Worm (Caenorhabditis elegans) whole organism, L1 larva: ENCODE data around the gene clec-24.
A peak's percentile ranks its signal among the peaks of the same experiment; 100 is the strongest.

Experiments used
- C34B4.2 ChIP-seq: sonication (generic microtip); optimal IDR thresholded peaks from 2 replicates; lab custom pipeline; 2017; ENCODE audit warnings: mild to moderate bottlenecking, missing genetic modification characterization, missing compliant biosample characterization
- F16B12.6 ChIP-seq: fragments of 150-350 bp; optimal IDR thresholded peaks from 2 replicates; lab custom pipeline; 2014; ENCODE audit warnings: missing biosample characterization, missing genetic modification characterization
- aha-1 ChIP-seq: fragments of 150-350 bp; optimal IDR thresholded peaks from 2 replicates; lab custom pipeline; 2014; ENCODE audit warnings: missing biosample characterization, missing genetic modification characterization
- ama-1 ChIP-seq: fragments of 150-350 bp; optimal IDR thresholded peaks from 2 replicates; lab custom pipeline; 2014
- ceh-63 ChIP-seq: fragments of 200-800 bp; sonication (Bioruptor generic); optimal IDR thresholded peaks from 2 replicates; lab custom pipeline; 2018; ENCODE audit warnings: mild to moderate bottlenecking, missing genetic modification characterization, missing compliant biosample characterization
- ceh-88 ChIP-seq: fragments of 200-800 bp; sonication (Bioruptor generic); IDR thresholded peaks from 2 replicates; pipeline ENCODE4 v1.3.6; 2022; ENCODE audit warnings: missing genetic modification characterization, missing compliant biosample characterization
- ceh-90 ChIP-seq: sonication (generic microtip); optimal IDR thresholded peaks from 2 replicates; lab custom pipeline; 2016; ENCODE audit warnings: missing genetic modification characterization, missing compliant biosample characterization
- ces-1 ChIP-seq: fragments of 150-350 bp; optimal IDR thresholded peaks from 2 replicates; lab custom pipeline; 2014; ENCODE audit warnings: missing biosample characterization, missing genetic modification reagents, missing genetic modification characterization
- efl-3 ChIP-seq: fragments of 200-800 bp; sonication (Bioruptor generic); optimal IDR thresholded peaks from 2 replicates; lab custom pipeline; 2018; ENCODE audit warnings: mild to moderate bottlenecking, missing genetic modification characterization, missing compliant biosample characterization
- egl-13 ChIP-seq: sonication (generic microtip); optimal IDR thresholded peaks from 2 replicates; lab custom pipeline; 2016; ENCODE audit warnings: missing genotype, missing genetic modification reagents, missing genetic modification characterization, missing compliant biosample characterization
- fkh-4 ChIP-seq: sonication (generic microtip); optimal IDR thresholded peaks from 2 replicates; lab custom pipeline; 2016; ENCODE audit warnings: missing compliant biosample characterization, missing genetic modification characterization, borderline replicate concordance
- fkh-8 ChIP-seq: sonication (generic microtip); optimal IDR thresholded peaks from 2 replicates; lab custom pipeline; 2016; ENCODE audit warnings: mild to moderate bottlenecking, missing genetic modification characterization, missing compliant biosample characterization
- fos-1 ChIP-seq: fragments of 150-350 bp; optimal IDR thresholded peaks from 2 replicates; lab custom pipeline; 2014; ENCODE audit warnings: missing biosample characterization, missing genetic modification characterization
- hpl-2 ChIP-seq: fragments of 150-350 bp; optimal IDR thresholded peaks from 2 replicates; lab custom pipeline; 2014; ENCODE audit warnings: missing biosample characterization, missing genetic modification reagents, missing genetic modification characterization
- lin-15B ChIP-seq: fragments of 150-350 bp; sonication (generic microtip); optimal IDR thresholded peaks from 3 replicates; lab custom pipeline; 2014; ENCODE audit warnings: missing biosample characterization, missing genetic modification characterization
- lin-35 ChIP-seq, 2 experiments: fragments of 150-350 bp; optimal IDR thresholded peaks; 2 replicates each; lab custom pipeline; 2014; ENCODE audit warnings: missing biosample characterization in 2 of 2, missing genetic modification characterization in 2 of 2, missing genetic modification reagents in 2 of 2
- mab-9 ChIP-seq: fragments of 200-800 bp; sonication (Bioruptor generic); IDR thresholded peaks from 2 replicates; pipeline ENCODE4 v1.3.6; 2022; ENCODE audit warnings: missing genetic modification reagents, missing genetic modification characterization, missing compliant biosample characterization
- mdl-1 ChIP-seq, 2 experiments: fragments of 150-350 bp; optimal IDR thresholded peaks; 2 replicates each; lab custom pipeline; 2014 to 2017; ENCODE audit warnings: missing biosample characterization in 2 of 2, missing genetic modification characterization in 2 of 2, inconsistent platforms in 1 of 2
- mep-1 ChIP-seq: fragments of 150-350 bp; optimal IDR thresholded peaks from 2 replicates; lab custom pipeline; 2014; ENCODE audit warnings: missing biosample characterization, missing genetic modification characterization
- nhr-19 ChIP-seq: fragments of 200-800 bp; sonication (Bioruptor generic); conservative IDR thresholded peaks from 2 replicates; pipeline ENCODE4 v1.3.6; 2022; ENCODE audit warnings: missing genetic modification characterization, missing compliant biosample characterization
- nhr-20 ChIP-seq: sonication (generic microtip); optimal IDR thresholded peaks from 2 replicates; lab custom pipeline; 2016; ENCODE audit warnings: mild to moderate bottlenecking, missing genetic modification characterization, missing compliant biosample characterization
- nhr-71 ChIP-seq: sonication (generic microtip); optimal IDR thresholded peaks from 2 replicates; lab custom pipeline; 2016; ENCODE audit warnings: mild to moderate bottlenecking, missing genetic modification characterization, moderate library complexity, missing compliant biosample characterization
- nhr-77 ChIP-seq: fragments of 150-350 bp; optimal IDR thresholded peaks from 2 replicates; lab custom pipeline; 2014; ENCODE audit warnings: missing biosample characterization, missing genetic modification characterization
- nhr-90 ChIP-seq: sonication (generic microtip); optimal IDR thresholded peaks from 2 replicates; lab custom pipeline; 2016; ENCODE audit warnings: mild to moderate bottlenecking, missing genetic modification characterization, missing compliant biosample characterization; ENCODE audit not compliant: poor library complexity
- pax-3 ChIP-seq: fragments of 200-800 bp; sonication (Bioruptor generic); optimal IDR thresholded peaks from 2 replicates; lab custom pipeline; 2018; ENCODE audit warnings: mild to moderate bottlenecking, missing genetic modification characterization, moderate library complexity, missing compliant biosample characterization
- snu-23 ChIP-seq: sonication (generic microtip); optimal IDR thresholded peaks from 2 replicates; lab custom pipeline; 2016; ENCODE audit warnings: missing genetic modification characterization, missing compliant biosample characterization
- sptf-1 ChIP-seq: fragments of 150-350 bp; optimal IDR thresholded peaks from 2 replicates; lab custom pipeline; 2014; ENCODE audit warnings: missing biosample characterization, missing genetic modification characterization
- swsn-7 ChIP-seq: sonication (generic microtip); optimal IDR thresholded peaks from 2 replicates; lab custom pipeline; 2016; ENCODE audit warnings: missing genetic modification characterization, missing compliant biosample characterization
- tlp-1 ChIP-seq: fragments of 150-350 bp; optimal IDR thresholded peaks from 2 replicates; lab custom pipeline; 2014; ENCODE audit warnings: missing biosample characterization, missing genetic modification characterization
- unc-86 ChIP-seq: sonication (generic microtip); optimal IDR thresholded peaks from 2 replicates; lab custom pipeline; 2016; ENCODE audit warnings: missing genetic modification characterization, missing compliant biosample characterization
- unc-98 ChIP-seq: fragments of 200-800 bp; sonication (Bioruptor generic); IDR thresholded peaks from 2 replicates; pipeline ENCODE4 v1.3.6; 2022; ENCODE audit warnings: missing genetic modification characterization, missing compliant biosample characterization
- zag-1 ChIP-seq: fragments of 150-350 bp; optimal IDR thresholded peaks from 2 replicates; lab custom pipeline; 2014; ENCODE audit warnings: missing biosample characterization, missing genetic modification characterization
- zip-4 ChIP-seq: fragments of 200-800 bp; sonication (Bioruptor generic); optimal IDR thresholded peaks from 2 replicates; lab custom pipeline; 2018; ENCODE audit warnings: mild to moderate bottlenecking, missing genetic modification characterization, moderate library complexity, missing compliant biosample characterization

clec-24 gene

ce11 chrV:16880679-16881078 is 18.9 kb downstream of the clec-24 start, which contains the start of gene F09C6.14 (continued):
- TF ChIP-seq nhr-90 = no peak

ce11 chrV:16882260-16882918 is 20.6 kb downstream of the clec-24 start, which contains the start of the genes F09C6.11 and F09C6.12:
Gene F09C6.11, minus strand, starts transcription at chrV:16882310.
Gene F09C6.12, plus strand, starts transcription at chrV:16882868.
- TF ChIP-seq egl-13 (tag; lab: Kevin White, UChicago) (no peak), nhr-77 (tag; lab: Kevin White, UChicago) (peak; percentile 8), nhr-20 (tag; lab: Kevin White, UChicago) (peak; percentile 47), ceh-63 (no peak), nhr-71 (tag; lab: Kevin White, UChicago) (no peak), sptf-1 (no peak), ceh-88 (GFP tag; lab: Robert Waterston, UW) (no peak), nhr-19 (GFP tag; lab: Robert Waterston, UW) (no peak), hpl-2 (GFP tag; lab: Kevin White, UChicago) (no peak)

- TF ChIP-seq unc-98 (GFP tag; lab: Robert Waterston, UW) (no peak), F16B12.6 (tag; lab: Kevin White, UChicago) (no peak), C34B4.2 (no peak), zag-1 (tag; lab: Kevin White, UChicago) (no peak), aha-1 (tag; lab: Kevin White, UChicago) (no peak), lin-35 (GFP tag; optimal IDR thresholded peaks at IDR 0.05; lab: Kevin White, UChicago) (no peak), lin-15B (no peak), mab-9 (GFP tag; lab: Robert Waterston, UW) (no peak), mdl-1 (tag; optimal IDR thresholded peaks at IDR 0.05; lab: Kevin White, UChicago) (no peak), snu-23 (GFP tag; lab: Kevin White, UChicago) (no peak), mep-1 (tag; lab: Kevin White, UChicago) (no peak), ama-1 (lab: Kevin White, UChicago) (no peak), unc-86 (tag; lab: Kevin White, UChicago) (no peak), ces-1 (no peak), fkh-8 (tag; lab: Kevin White, UChicago) (no peak), ceh-88 (GFP tag; lab: Robert Waterston, UW) (no peak), sptf-1 (no peak), zip-4 (GFP tag; lab: Kevin White, UChicago) (no peak)
- TF ChIP-seq, all 84 proteins: peak for 0
These were observed 22.9 kb downstream of the clec-24 start, which contains the start of gene F09C6.13 for ce11 chrV:16884744-16885143. Gene F09C6.13, plus strand, starts transcription at chrV:16885044.

- TF ChIP-seq swsn-7 (tag; lab: Kevin White, UChicago) (no peak), efl-3 (no peak), fkh-4 (tag; lab: Kevin White, UChicago) (no peak), ceh-90 (tag; lab: Kevin White, UChicago) (no peak), fos-1 (tag; lab: Kevin White, UChicago) (no peak)
These were observed 27.0 kb downstream of the clec-24 start, which contains the start of the genes ifas-2 and fbxa-44 for ce11 chrV:16888788-16889325. Gene ifas-2, minus strand, starts transcription at chrV:16888888. Gene fbxa-44, plus strand, starts transcription at chrV:16889275.

ce11 chrV:16893440-16893839 is 31.6 kb downstream of the clec-24 start, which contains the start of gene F09C6.15:
Gene F09C6.15, plus strand, starts transcription at chrV:16893740.
- TF ChIP-seq tlp-1 (tag; lab: Kevin White, UChicago) = no peak
- TF ChIP-seq ama-1 (lab: Kevin White, UChicago) = no peak
- no peak for TF ChIP-seq fos-1 (tag; lab: Kevin White, UChicago)
- TF ChIP-seq pax-3 (tag; lab: Kevin White, UChicago) = no peak
